Fruit fly (Drosophila melanogaster) whole organism, embryonic: ENCODE results near the gene wrm2.

Experiments used
- ATbp ChIP-seq: fragments of 200-800 bp; sonication (Bioruptor generic); optimal IDR thresholded peaks from 2 replicates; lab custom pipeline; 2017; ENCODE audit warnings: missing biosample characterization, mild to moderate bottlenecking, missing genetic modification characterization, missing genetic modification reagents
- Adf1 ChIP-seq: fragments of 200-800 bp; sonication (Bioruptor generic); IDR thresholded peaks from 2 replicates; pipeline ENCODE4 v1.3.6; 2022; ENCODE audit warnings: missing biosample characterization, missing genetic modification characterization
- CG10147 ChIP-seq: fragments of 200-800 bp; sonication (Bioruptor generic); optimal IDR thresholded peaks from 2 replicates; lab custom pipeline; 2019; ENCODE audit warnings: missing biosample characterization, mild to moderate bottlenecking, missing genetic modification characterization, moderate library complexity
- CG11723 ChIP-seq: fragments of 200-800 bp; sonication (Bioruptor generic); optimal IDR thresholded peaks from 2 replicates; lab custom pipeline; 2017; ENCODE audit warnings: missing biosample characterization, mild to moderate bottlenecking, missing genetic modification characterization
- CG12104 ChIP-seq: fragments of 200-800 bp; sonication (Bioruptor generic); optimal IDR thresholded peaks from 3 replicates; lab custom pipeline; 2016; ENCODE audit warnings: missing biosample characterization, missing genetic modification characterization
- CG12236 ChIP-seq: fragments of 200-800 bp; sonication (Bioruptor generic); optimal IDR thresholded peaks from 2 replicates; lab custom pipeline; 2016; ENCODE audit warnings: missing biosample characterization, missing genetic modification characterization
- CG12769 ChIP-seq: fragments of 200-800 bp; sonication (Bioruptor generic); optimal IDR thresholded peaks from 2 replicates; lab custom pipeline; 2019; ENCODE audit warnings: missing biosample characterization, mild to moderate bottlenecking, missing genetic modification characterization, moderate library complexity
- CG17361 ChIP-seq: fragments of 200-800 bp; sonication (Bioruptor generic); IDR thresholded peaks from 3 replicates; pipeline ENCODE4 v1.3.6; 2022; ENCODE audit warnings: missing biosample characterization, missing genetic modification characterization
- CG17829 ChIP-seq: fragments of 200-800 bp; optimal IDR thresholded peaks from 2 replicates; lab custom pipeline; 2019; ENCODE audit warnings: missing biosample characterization, mild to moderate bottlenecking, missing genetic modification characterization, moderate library complexity
- CG2129 ChIP-seq: fragments of 200-800 bp; sonication (Bioruptor generic); IDR thresholded peaks from 2 replicates; pipeline ENCODE4 v1.3.6; 2022; ENCODE audit warnings: missing biosample characterization, missing genetic modification characterization; ENCODE audit not compliant: partially characterized antibody
- CG30431 ChIP-seq: fragments of 200-800 bp; sonication (Bioruptor generic); optimal IDR thresholded peaks from 2 replicates; lab custom pipeline; 2017; ENCODE audit warnings: missing biosample characterization, missing genetic modification characterization
- CG31365 ChIP-seq: fragments of 200-800 bp; sonication (Bioruptor generic); optimal IDR thresholded peaks from 2 replicates; lab custom pipeline; 2018; ENCODE audit warnings: missing biosample characterization, mild to moderate bottlenecking, missing genetic modification characterization
- CG32532 ChIP-seq: fragments of 200-800 bp; sonication (Bioruptor generic); IDR thresholded peaks from 2 replicates; pipeline ENCODE4 v1.3.6; 2022; ENCODE audit warnings: missing biosample characterization, missing genetic modification characterization
- CG32767 ChIP-seq: fragments of 200-800 bp; sonication (Bioruptor generic); IDR thresholded peaks from 2 replicates; pipeline ENCODE4 v1.3.6; 2022; ENCODE audit warnings: missing biosample characterization, missing genetic modification characterization
- CG3281 ChIP-seq: fragments of 200-800 bp; sonication (Bioruptor generic); optimal IDR thresholded peaks from 3 replicates; lab custom pipeline; 2017; ENCODE audit warnings: missing biosample characterization, mild to moderate bottlenecking, missing genetic modification characterization
- CG34224 ChIP-seq: fragments of 200-800 bp; sonication (Bioruptor generic); IDR thresholded peaks from 3 replicates; pipeline ENCODE4 v1.3.6; 2022; ENCODE audit warnings: missing biosample characterization, missing genetic modification characterization; ENCODE audit not compliant: partially characterized antibody
- CG3847 ChIP-seq: fragments of 200-800 bp; sonication (Bioruptor generic); IDR thresholded peaks from 2 replicates; pipeline ENCODE4 v1.3.6; 2022; ENCODE audit warnings: missing biosample characterization, missing genetic modification characterization
- CG4730 ChIP-seq: fragments of 200-800 bp; sonication (Bioruptor generic); IDR thresholded peaks from 2 replicates; pipeline ENCODE4 v1.3.6; 2022; ENCODE audit warnings: missing biosample characterization, missing genetic modification characterization
- CG7372 ChIP-seq: fragments of 200-800 bp; sonication (Bioruptor generic); IDR thresholded peaks from 2 replicates; pipeline ENCODE4 v1.3.6; 2022; ENCODE audit warnings: missing biosample characterization, missing genetic modification characterization
- CG7839 ChIP-seq: fragments of 200-800 bp; sonication (Bioruptor generic); optimal IDR thresholded peaks from 3 replicates; lab custom pipeline; 2018; ENCODE audit warnings: missing biosample characterization, mild to moderate bottlenecking, missing genetic modification characterization, moderate library complexity
- CHES-1-like ChIP-seq: fragments of 200-800 bp; sonication (Bioruptor generic); optimal IDR thresholded peaks from 2 replicates; lab custom pipeline; 2016; ENCODE audit warnings: missing biosample characterization, missing genetic modification characterization
- CkIIα-i1 ChIP-seq: fragments of 200-800 bp; sonication (Bioruptor generic); IDR thresholded peaks from 2 replicates; pipeline ENCODE4 v1.3.6; 2022; ENCODE audit warnings: missing biosample characterization, missing genetic modification characterization
- D ChIP-seq, 2 experiments: fragments of 200-800 bp in 1 of 2; fragments of >200 bp in 1 of 2; sonication (Bioruptor generic) in 1 of 2; optimal IDR thresholded peaks; 2 replicates in 1 of 2; 3 replicates in 1 of 2; lab custom pipeline; 2017; ENCODE audit warnings: mild to moderate bottlenecking in 1 of 2, missing biosample characterization in 1 of 2, missing genetic modification characterization in 1 of 2, missing genetic modification reagents in 1 of 2
- D19A ChIP-seq: fragments of 200-800 bp; optimal IDR thresholded peaks from 3 replicates; lab custom pipeline; 2019; ENCODE audit warnings: missing biosample characterization, mild to moderate bottlenecking, missing genetic modification characterization, moderate library complexity
- Dref ChIP-seq: fragments of 200-800 bp; sonication (Bioruptor generic); IDR thresholded peaks from 2 replicates; pipeline ENCODE4 v1.3.6; 2022; ENCODE audit warnings: missing biosample characterization, missing genetic modification characterization
- Ets65A ChIP-seq: fragments of 200-800 bp; sonication (Bioruptor generic); peaks from one replicate; lab custom pipeline; 2016; ENCODE audit warnings: missing biosample characterization, missing genetic modification characterization
- Hmx ChIP-seq: fragments of 200-800 bp; sonication (Bioruptor generic); optimal IDR thresholded peaks from 2 replicates; lab custom pipeline; 2016; ENCODE audit warnings: missing biosample characterization, missing genetic modification characterization
- Lhr ChIP-seq: fragments of 200-800 bp; sonication (Bioruptor generic); optimal IDR thresholded peaks from 3 replicates; lab custom pipeline; 2017; ENCODE audit warnings: mild to moderate bottlenecking, missing biosample characterization, missing genetic modification reagents, missing genetic modification characterization
- Lim3 ChIP-seq: fragments of 200-800 bp; sonication (Bioruptor generic); IDR thresholded peaks from 2 replicates; pipeline ENCODE4 v1.3.6; 2022; ENCODE audit warnings: missing biosample characterization, missing genetic modification characterization
- Myb ChIP-seq: fragments of 200-800 bp; sonication (Bioruptor generic); optimal IDR thresholded peaks from 2 replicates; lab custom pipeline; 2016; ENCODE audit warnings: missing biosample characterization, missing genetic modification characterization
- NC2α ChIP-seq: fragments of 200-800 bp; sonication (Bioruptor generic); optimal IDR thresholded peaks from 2 replicates; lab custom pipeline; 2016; ENCODE audit warnings: missing biosample characterization, missing genetic modification characterization
- Nf-YA ChIP-seq: fragments of 200-800 bp; sonication (Bioruptor generic); IDR thresholded peaks from 2 replicates; pipeline ENCODE4 v1.3.6; 2022; ENCODE audit warnings: missing biosample characterization, missing genetic modification characterization
- PHDP ChIP-seq: fragments of 200-800 bp; sonication (Bioruptor generic); optimal IDR thresholded peaks from 3 replicates; lab custom pipeline; 2018; ENCODE audit warnings: missing biosample characterization, mild to moderate bottlenecking, missing genetic modification characterization, moderate library complexity
- Spps ChIP-seq: fragments of 200-800 bp; sonication (Bioruptor generic); optimal IDR thresholded peaks from 2 replicates; lab custom pipeline; 2018; ENCODE audit warnings: missing biosample characterization, mild to moderate bottlenecking, missing genetic modification characterization
- Xbp1 ChIP-seq: fragments of 200-800 bp; sonication (Bioruptor generic); optimal IDR thresholded peaks from 3 replicates; lab custom pipeline; 2016; ENCODE audit warnings: missing biosample characterization, mild to moderate bottlenecking, missing genetic modification characterization
- caup ChIP-seq: fragments of 200-800 bp; sonication (Bioruptor generic); optimal IDR thresholded peaks from 3 replicates; lab custom pipeline; 2017; ENCODE audit warnings: missing biosample characterization, mild to moderate bottlenecking, missing genetic modification characterization, moderate library complexity; ENCODE audit not compliant: severe bottlenecking
- cg ChIP-seq: fragments of 200-800 bp; sonication (Bioruptor generic); optimal IDR thresholded peaks from 3 replicates; lab custom pipeline; 2019; ENCODE audit warnings: missing biosample characterization, mild to moderate bottlenecking, missing genetic modification characterization, moderate library complexity
- ci ChIP-seq: fragments of 200-800 bp; sonication (Bioruptor generic); IDR thresholded peaks from 3 replicates; pipeline ENCODE4 v1.3.6; 2022; ENCODE audit warnings: missing biosample characterization, missing genetic modification characterization
- dmrt99B ChIP-seq: fragments of 200-800 bp; sonication (Bioruptor generic); optimal IDR thresholded peaks from 2 replicates; lab custom pipeline; 2018; ENCODE audit warnings: missing biosample characterization, mild to moderate bottlenecking, missing genetic modification characterization, moderate library complexity
- eve ChIP-seq, 2 experiments: fragments of >200 bp; optimal IDR thresholded peaks; 2 replicates each; lab custom pipeline; 2017; ENCODE audit warnings: missing biosample characterization in 2 of 2, missing genetic modification characterization in 2 of 2
- gsb-n ChIP-seq: fragments of 200-800 bp; sonication (Bioruptor generic); optimal IDR thresholded peaks from 3 replicates; lab custom pipeline; 2018; ENCODE audit warnings: missing biosample characterization, mild to moderate bottlenecking, missing genetic modification characterization
- hbn ChIP-seq: fragments of 200-800 bp; sonication (Bioruptor generic); IDR thresholded peaks from 2 replicates; pipeline ENCODE4 v1.3.6; 2022; ENCODE audit warnings: missing biosample characterization, missing genetic modification characterization; ENCODE audit not compliant: partially characterized antibody
- lilli ChIP-seq: fragments of 200-800 bp; sonication (Bioruptor generic); optimal IDR thresholded peaks from 3 replicates; lab custom pipeline; 2016; ENCODE audit warnings: missing biosample characterization, missing genetic modification characterization
- luna ChIP-seq: fragments of 200-800 bp; sonication (Bioruptor generic); optimal IDR thresholded peaks from 2 replicates; lab custom pipeline; 2016; ENCODE audit warnings: missing biosample characterization, missing genetic modification characterization
- nau ChIP-seq: fragments of 200-800 bp; sonication (Bioruptor generic); optimal IDR thresholded peaks from 3 replicates; lab custom pipeline; 2017; ENCODE audit warnings: missing biosample characterization, mild to moderate bottlenecking, missing genetic modification characterization, missing genetic modification reagents
- nerfin-1 ChIP-seq: fragments of 200-800 bp; sonication (Bioruptor generic); optimal IDR thresholded peaks from 3 replicates; lab custom pipeline; 2019; ENCODE audit warnings: missing biosample characterization, mild to moderate bottlenecking, missing genetic modification characterization, moderate library complexity
- nmo ChIP-seq: fragments of 200-800 bp; sonication (Bioruptor generic); optimal IDR thresholded peaks from 2 replicates; lab custom pipeline; 2018; ENCODE audit warnings: missing biosample characterization, mild to moderate bottlenecking, missing genetic modification characterization, moderate library complexity
- shn ChIP-seq: fragments of 200-800 bp; sonication (Bioruptor generic); optimal IDR thresholded peaks from 3 replicates; lab custom pipeline; 2016; ENCODE audit warnings: missing biosample characterization, missing genetic modification characterization
- toy ChIP-seq: fragments of 200-800 bp; sonication (Bioruptor generic); IDR thresholded peaks from 2 replicates; pipeline ENCODE4 v1.3.6; 2022; ENCODE audit warnings: missing biosample characterization, missing genetic modification characterization
- trh ChIP-seq: fragments of 200-800 bp; sonication (Bioruptor generic); optimal IDR thresholded peaks from 2 replicates; lab custom pipeline; 2016; ENCODE audit warnings: missing biosample characterization, missing genetic modification characterization
- twi ChIP-seq: fragments of 200-800 bp; optimal IDR thresholded peaks from 2 replicates; lab custom pipeline; 2019; ENCODE audit warnings: missing biosample characterization, mild to moderate bottlenecking, missing genetic modification characterization, moderate library complexity

The wrm2 gene

DNA sequence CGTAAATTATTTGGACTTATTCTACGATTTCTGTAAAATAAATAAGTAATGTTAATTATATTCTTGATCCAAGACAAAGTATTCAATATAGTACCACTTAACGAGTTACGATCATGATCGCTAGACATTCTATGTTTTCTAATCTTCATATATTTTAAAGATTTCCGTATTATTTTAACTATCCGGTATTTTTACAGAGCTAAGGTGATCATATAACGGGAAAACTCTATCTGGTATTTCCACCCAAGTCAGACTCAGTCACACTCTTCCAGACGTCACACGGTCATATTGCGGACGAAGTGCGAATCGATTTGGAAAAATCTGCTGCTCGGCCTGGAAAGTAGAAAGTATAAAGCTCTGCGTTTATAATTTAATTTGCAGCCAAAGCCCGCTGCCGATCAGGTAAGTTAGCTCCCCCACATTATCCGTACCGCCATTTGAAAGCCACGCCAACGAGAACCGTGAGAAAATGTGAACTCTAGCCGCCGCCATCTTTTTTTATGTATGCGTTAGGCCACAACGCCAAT is 4.3 kb upstream of the wrm2 start, which contains the start of the genes lark and eco (continued):
- TF ChIP-seq D (optimal IDR thresholded peaks at IDR 0.05; lab: Kevin White, UChicago) (no peak), D (GFP tag; optimal IDR thresholded peaks at IDR 0.05; lab: Kevin White, UChicago) (no peak), nerfin-1 (no peak), NC2α (GFP tag; lab: Kevin White, UChicago) (no peak), hbn (no peak), CkIIα-i1 (no peak), twi (tag; lab: Kevin White, UChicago) (no peak), Nf-YA (GFP tag; lab: Robert Waterston, UW) (no peak), CG10147 (GFP tag; lab: Kevin White, UChicago) (no peak), CG32532 (no peak), gsb-n (tag; lab: Kevin White, UChicago) (no peak), shn (GFP tag; lab: Kevin White, UChicago) (no peak), CG7839 (tag; lab: Kevin White, UChicago) (no peak), CG12104 (GFP tag; lab: Kevin White, UChicago) (no peak), toy (GFP tag; lab: Robert Waterston, UW) (no peak), dmrt99B (no peak), CHES-1-like (no peak), CG17829 (tag; lab: Kevin White, UChicago) (peak; percentile 17), CG32767 (GFP tag; lab: Robert Waterston, UW) (peak; percentile 98), CG7372 (GFP tag; lab: Robert Waterston, UW) (no peak), ci (GFP tag; lab: Robert Waterston, UW) (no peak; the same call in 2 of the 3 replicates), CG3847 (GFP tag; lab: Robert Waterston, UW) (peak; percentile 33; the same call in 1 of the 2 replicates), trh (no peak), Adf1 (GFP tag; lab: Robert Waterston, UW) (no peak; the same call in 1 of the 2 replicates), CG4730 (GFP tag; lab: Robert Waterston, UW) (no peak), CG34224 (GFP tag; lab: Robert Waterston, UW) (no peak), caup (GFP tag; lab: Kevin White, UChicago) (no peak), CG2129 (no peak), Lim3 (GFP tag; lab: Robert Waterston, UW) (no peak), CG17361 (GFP tag; lab: Robert Waterston, UW) (no peak; the same call in 2 of the 3 replicates), eve (GFP tag; optimal IDR thresholded peaks at IDR 0.05; lab: Kevin White, UChicago) (no peak), nau (GFP tag; lab: Kevin White, UChicago) (no peak), Myb (GFP tag; lab: Kevin White, UChicago) (no peak), CG3281 (GFP tag; lab: Kevin White, UChicago) (no peak), Dref (GFP tag; lab: Robert Waterston, UW) (no peak), Spps (tag; lab: Kevin White, UChicago) (no peak), Lhr (GFP tag; lab: Kevin White, UChicago) (peak; percentile 1), luna (GFP tag; lab: Kevin White, UChicago) (no peak), Hmx (no peak), Ets65A (GFP tag; lab: Kevin White, UChicago) (no peak), nmo (peak; percentile 33), cg (GFP tag; lab: Kevin White, UChicago) (no peak), Xbp1 (GFP tag; lab: Kevin White, UChicago) (no peak), CG30431 (no peak), CG11723 (GFP tag; lab: Kevin White, UChicago) (no peak), ATbp (no peak), lilli (GFP tag; lab: Kevin White, UChicago) (no peak), CG12236 (no peak), CG12769 (tag; lab: Kevin White, UChicago) (no peak), CG31365 (tag; lab: Kevin White, UChicago) (no peak), D19A (tag; lab: Kevin White, UChicago) (no peak), PHDP (tag; lab: Kevin White, UChicago) (no peak)
